Worm (Caenorhabditis elegans) whole organism, midembryonic: ENCODE data around the gene lgc-54.

Source experiments
- T22C8.4 ChIP-seq: fragments of 200-800 bp; sonication (Bioruptor generic); IDR thresholded peaks from 2 replicates; pipeline ENCODE4 v1.3.6; 2022; ENCODE audit warnings: missing genetic modification characterization, missing compliant biosample characterization
- cog-1 ChIP-seq: sonication (generic microtip); optimal IDR thresholded peaks from 2 replicates; lab custom pipeline; 2016; ENCODE audit warnings: missing genetic modification characterization, missing compliant biosample characterization
- flt-1 ChIP-seq: fragments of 200-800 bp; sonication (Bioruptor generic); IDR thresholded peaks from 2 replicates; pipeline ENCODE4 v1.3.6; 2022; ENCODE audit warnings: missing genetic modification characterization, missing compliant biosample characterization
- klf-2 ChIP-seq: fragments of 200-800 bp; sonication (Bioruptor generic); conservative IDR thresholded peaks from 2 replicates; pipeline ENCODE4 v1.3.6; 2022; ENCODE audit warnings: missing genetic modification reagents, missing genetic modification characterization, missing compliant biosample characterization
- med-1 ChIP-seq: sonication (generic microtip); optimal IDR thresholded peaks from 2 replicates; lab custom pipeline; 2017; ENCODE audit warnings: missing genetic modification characterization, mild to moderate bottlenecking, missing compliant biosample characterization, antibody characterized with exemption, missing genetic modification reagents; ENCODE audit not compliant: insufficient read depth
- ref-1 ChIP-seq: fragments of 200-800 bp; sonication (Bioruptor generic); conservative IDR thresholded peaks from 2 replicates; pipeline ENCODE4 v1.3.6; 2022; ENCODE audit warnings: missing genetic modification reagents, missing genetic modification characterization, missing compliant biosample characterization
- tab-1 ChIP-seq: fragments of 200-800 bp; sonication (Bioruptor generic); IDR thresholded peaks from 2 replicates; pipeline ENCODE4 v1.3.6; 2022; ENCODE audit warnings: missing genetic modification characterization, missing compliant biosample characterization
- ztf-23 ChIP-seq: fragments of 200-800 bp; sonication (Bioruptor generic); IDR thresholded peaks from 2 replicates; pipeline ENCODE4 v1.3.6; 2022; ENCODE audit warnings: missing genetic modification reagents, missing genetic modification characterization, missing compliant biosample characterization
- ztf-29 ChIP-seq: fragments of 200-800 bp; sonication (Bioruptor generic); IDR thresholded peaks from 2 replicates; pipeline ENCODE4 v1.3.6; 2022; ENCODE audit warnings: missing genetic modification reagents, missing genetic modification characterization, missing compliant biosample characterization

lgc-54 gene

DNA sequence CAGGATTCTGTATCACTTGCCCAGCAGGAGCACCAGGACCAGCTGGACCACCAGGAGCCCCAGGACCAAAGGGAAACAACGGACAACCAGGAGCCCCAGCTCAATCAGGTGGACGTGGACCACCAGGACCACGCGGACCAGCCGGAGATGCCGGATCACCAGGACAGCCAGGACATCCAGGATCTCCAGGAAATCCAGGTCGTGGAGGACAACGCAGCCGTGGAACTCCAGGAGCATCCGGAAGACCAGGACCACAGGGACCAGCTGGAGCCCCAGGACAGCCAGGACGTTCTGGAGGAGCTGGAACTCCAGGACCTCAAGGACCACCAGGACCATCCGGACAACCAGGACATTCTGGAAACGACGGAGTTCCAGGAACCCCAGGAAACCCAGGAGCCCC, 10.4 kb downstream of the lgc-54 start:
- TF ChIP-seq ref-1 (GFP tag; lab: Robert Waterston, UW) (no peak), klf-2 (no peak), ztf-29 (GFP tag; lab: Robert Waterston, UW) (no peak), med-1 (GFP tag; lab: Kevin White, UChicago) (no peak), cog-1 (tag; lab: Kevin White, UChicago) (no peak)

ce11 chrV:6835242-6835641, 11.2 kb downstream of the lgc-54 start, which contains the start of the genes T15B7.14 and col-143:
Gene T15B7.14 (minus strand): TSS chrV:6835342.
Gene col-143 (plus strand): TSS chrV:6835635.
- no peak for TF ChIP-seq klf-2

- TF ChIP-seq ztf-23 (GFP tag; lab: Robert Waterston, UW) (no peak), flt-1 (GFP tag; lab: Robert Waterston, UW) (no peak), klf-2 (no peak), tab-1 (GFP tag; lab: Robert Waterston, UW) (no peak), ztf-29 (GFP tag; lab: Robert Waterston, UW) (no peak), cog-1 (tag; lab: Kevin White, UChicago) (no peak)
Observed at ce11 chrV:6831539-6831938, 14.9 kb downstream of the lgc-54 start.

ce11 chrV:6830755-6831227, 15.6 kb downstream of the lgc-54 start, which contains the start of gene col-142:
Gene col-142 (plus strand): TSS chrV:6831177.
- TF ChIP-seq cog-1 (tag; lab: Kevin White, UChicago) (no peak), ref-1 (GFP tag; lab: Robert Waterston, UW) (no peak), flt-1 (GFP tag; lab: Robert Waterston, UW) (no peak), klf-2 (no peak), ztf-23 (GFP tag; lab: Robert Waterston, UW) (no peak), ztf-29 (GFP tag; lab: Robert Waterston, UW) (no peak), T22C8.4 (no peak), med-1 (GFP tag; lab: Kevin White, UChicago) (no peak), tab-1 (GFP tag; lab: Robert Waterston, UW) (no peak)

ce11 chrV:6830075-6830474, 16.3 kb downstream of the lgc-54 start:
- TF ChIP-seq cog-1 (tag; lab: Kevin White, UChicago) = no peak
- TF ChIP-seq ref-1 (GFP tag; lab: Robert Waterston, UW) = no peak
- no peak for TF ChIP-seq ztf-29 (GFP tag; lab: Robert Waterston, UW)
- no peak for TF ChIP-seq tab-1 (GFP tag; lab: Robert Waterston, UW)
- TF ChIP-seq med-1 (GFP tag; lab: Kevin White, UChicago) = no peak
- TF ChIP-seq klf-2 = no peak
- TF ChIP-seq ztf-23 (GFP tag; lab: Robert Waterston, UW) = no peak
- no peak for TF ChIP-seq T22C8.4
- TF ChIP-seq flt-1 (GFP tag; lab: Robert Waterston, UW) = no peak

DNA sequence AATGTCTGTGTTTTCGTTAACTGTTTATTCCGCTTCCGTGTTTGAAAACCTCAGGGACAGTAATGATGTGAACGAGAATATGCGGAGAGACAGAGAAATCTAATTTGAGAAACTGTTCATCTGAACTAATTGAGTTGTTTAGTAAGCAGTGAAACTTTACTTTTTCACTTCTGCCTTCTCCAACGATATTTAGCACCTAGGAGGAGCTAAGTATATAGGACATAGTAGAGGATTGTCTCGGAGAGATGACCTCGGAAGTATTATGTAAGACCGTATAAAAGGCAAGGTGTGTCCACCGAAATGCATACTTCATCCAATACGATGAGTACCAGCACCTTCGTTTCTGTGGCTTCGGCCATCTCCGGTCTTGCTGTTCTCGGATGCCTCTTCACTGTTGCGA, 17.0 kb downstream of the lgc-54 start, which contains the start of gene col-141:
Gene col-141, plus strand, starts transcription at position 301 of the 400 bp plus-strand sequence.
- no peak for TF ChIP-seq T22C8.4
- no peak for TF ChIP-seq cog-1 (tag; lab: Kevin White, UChicago)
- TF ChIP-seq ztf-29 (GFP tag; lab: Robert Waterston, UW) = no peak

- TF ChIP-seq klf-2 = no peak
- no peak for TF ChIP-seq tab-1 (GFP tag; lab: Robert Waterston, UW)
- TF ChIP-seq med-1 (GFP tag; lab: Kevin White, UChicago) = no peak
- no peak for TF ChIP-seq ref-1 (GFP tag; lab: Robert Waterston, UW)
- TF ChIP-seq ztf-23 (GFP tag; lab: Robert Waterston, UW) = no peak
- no peak for TF ChIP-seq flt-1 (GFP tag; lab: Robert Waterston, UW)
- no peak for TF ChIP-seq ztf-29 (GFP tag; lab: Robert Waterston, UW)
Observed at ce11 chrV:6828786-6829185, 17.6 kb downstream of the lgc-54 start, which contains the start of gene dmsr-15. Gene dmsr-15 (minus strand): TSS chrV:6828886.

- no peak for TF ChIP-seq T22C8.4
- no peak for TF ChIP-seq flt-1 (GFP tag; lab: Robert Waterston, UW)
- TF ChIP-seq cog-1 (tag; lab: Kevin White, UChicago) = no peak
- no peak for TF ChIP-seq ref-1 (GFP tag; lab: Robert Waterston, UW)
- TF ChIP-seq tab-1 (GFP tag; lab: Robert Waterston, UW) = no peak
- TF ChIP-seq med-1 (GFP tag; lab: Kevin White, UChicago) = no peak
- TF ChIP-seq ztf-23 (GFP tag; lab: Robert Waterston, UW) = no peak
- TF ChIP-seq klf-2 = no peak
- no peak for TF ChIP-seq ztf-29 (GFP tag; lab: Robert Waterston, UW)
Observed at ce11 chrV:6823432-6823831, 23.0 kb downstream of the lgc-54 start.

DNA sequence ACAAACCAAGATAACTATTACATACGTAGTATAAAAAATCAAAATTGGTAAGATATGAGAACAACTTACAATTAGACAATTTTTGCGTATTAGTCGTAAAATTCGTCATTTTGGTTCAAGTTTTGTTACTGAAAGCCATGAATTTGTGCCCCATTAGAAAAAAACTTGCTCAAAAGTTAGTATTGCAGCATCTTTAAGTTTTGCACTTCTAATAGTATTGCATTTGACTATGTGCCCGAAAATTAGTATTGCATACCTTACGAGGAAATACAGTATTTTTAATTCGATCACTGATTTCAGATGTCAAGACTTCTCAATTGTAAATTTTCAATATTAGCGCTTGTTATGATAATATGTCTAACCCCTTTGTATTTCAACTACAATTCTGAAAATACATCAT, 24.9 kb downstream of the lgc-54 start, which contains the start of gene T15B7.8:
Gene T15B7.8, plus strand, starts transcription at position 301 of the 400 bp plus-strand sequence.
- TF ChIP-seq tab-1 (GFP tag; lab: Robert Waterston, UW) (no peak), ref-1 (GFP tag; lab: Robert Waterston, UW) (no peak), cog-1 (tag; lab: Kevin White, UChicago) (no peak), klf-2 (no peak), med-1 (GFP tag; lab: Kevin White, UChicago) (no peak), ztf-29 (GFP tag; lab: Robert Waterston, UW) (no peak), ztf-23 (GFP tag; lab: Robert Waterston, UW) (no peak), T22C8.4 (no peak), flt-1 (GFP tag; lab: Robert Waterston, UW) (no peak)

ce11 chrV:6819812-6820211, 26.6 kb downstream of the lgc-54 start, which contains the start of gene dmsr-13:
Gene dmsr-13 (minus strand): TSS chrV:6819912.
- TF ChIP-seq T22C8.4 (no peak), flt-1 (GFP tag; lab: Robert Waterston, UW) (no peak), ztf-29 (GFP tag; lab: Robert Waterston, UW) (no peak), med-1 (GFP tag; lab: Kevin White, UChicago) (no peak), klf-2 (no peak), cog-1 (tag; lab: Kevin White, UChicago) (no peak), ztf-23 (GFP tag; lab: Robert Waterston, UW) (no peak), ref-1 (GFP tag; lab: Robert Waterston, UW) (no peak), tab-1 (GFP tag; lab: Robert Waterston, UW) (no peak)
